Worm (Caenorhabditis elegans): ENCODE measurements around the gene F59E11.7.

DNA sequence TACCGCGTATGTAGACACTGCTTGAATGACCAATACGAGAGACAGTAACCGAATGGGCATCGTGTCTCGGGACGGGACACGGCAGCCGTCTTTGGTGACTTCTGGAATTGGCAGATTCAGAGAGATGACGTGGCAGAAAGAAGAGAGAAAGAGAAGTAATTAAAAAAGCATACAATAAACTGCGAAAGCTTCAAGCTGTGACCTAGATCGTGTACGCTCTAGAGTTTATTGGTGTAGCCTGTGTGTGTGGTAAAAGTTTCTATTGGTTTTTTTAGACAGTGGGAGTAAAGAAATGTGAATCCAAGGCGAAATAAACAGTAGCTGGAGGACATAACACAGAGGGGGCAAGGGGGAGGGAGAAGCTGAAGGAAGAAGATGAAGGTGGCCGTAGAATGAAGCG lies 46.1 kb upstream of the F59E11.7 start, which contains the start of gene T19A5.3:
- TF ChIP-seq nhr-11 (tag; optimal IDR thresholded peaks at IDR 0.05) (no peak), elt-4 (tag; optimal IDR thresholded peaks at IDR 0.05) (no peak), fax-1 (tag; optimal IDR thresholded peaks at IDR 0.05) (no peak), nfya-1 (tag; optimal IDR thresholded peaks at IDR 0.05) (no peak)
